Worm (Caenorhabditis elegans) whole organism, L2 larva: ENCODE measurements around the gene rpac-40.

Source experiments
- F13H6.1 ChIP-seq: sonication (generic microtip); optimal IDR thresholded peaks from 2 replicates; lab custom pipeline; 2016; ENCODE audit warnings: missing genetic modification characterization, missing compliant biosample characterization
- R02D3.7 ChIP-seq: fragments of 150-350 bp; optimal IDR thresholded peaks from 2 replicates; lab custom pipeline; 2014; ENCODE audit warnings: missing biosample characterization, missing genetic modification characterization
- blmp-1 ChIP-seq: sonication (generic microtip); optimal IDR thresholded peaks from 2 replicates; lab custom pipeline; 2017; ENCODE audit warnings: missing genetic modification characterization, mild to moderate bottlenecking, missing compliant biosample characterization, antibody characterized with exemption, moderate library complexity; ENCODE audit not compliant: insufficient read depth
- ceh-16 ChIP-seq: fragments of 150-350 bp; optimal IDR thresholded peaks from 2 replicates; lab custom pipeline; 2014; ENCODE audit warnings: missing biosample characterization, missing genetic modification characterization
- egl-27 ChIP-seq: sonication (generic microtip); optimal IDR thresholded peaks from 3 replicates; lab custom pipeline; 2017; ENCODE audit warnings: missing biosample characterization, missing genetic modification reagents, missing genetic modification characterization
- elt-1 ChIP-seq: fragments of 150-350 bp; optimal IDR thresholded peaks from 2 replicates; lab custom pipeline; 2014; ENCODE audit warnings: missing biosample characterization, missing genetic modification characterization
- fos-1 ChIP-seq: fragments of 150-350 bp; optimal IDR thresholded peaks from 2 replicates; lab custom pipeline; 2014; ENCODE audit warnings: missing biosample characterization, missing genetic modification characterization
- gmeb-1 ChIP-seq: fragments of 150-350 bp; optimal IDR thresholded peaks from 2 replicates; lab custom pipeline; 2014; ENCODE audit warnings: missing biosample characterization, missing genetic modification characterization
- lsy-2 ChIP-seq, 2 experiments: fragments of 150-350 bp in 1 of 2; sonication (generic microtip) in 1 of 2; optimal IDR thresholded peaks; 2 replicates each; lab custom pipeline; 2014 to 2017; ENCODE audit warnings: missing biosample characterization in 2 of 2, missing genetic modification characterization in 2 of 2
- mdl-1 ChIP-seq, 2 experiments: fragments of 150-350 bp in 1 of 2; sonication (generic microtip) in 1 of 2; optimal IDR thresholded peaks; 2 replicates each; lab custom pipeline; 2017; ENCODE audit warnings: missing biosample characterization in 2 of 2, missing genetic modification characterization in 2 of 2
- nhr-10 ChIP-seq: sonication (generic microtip); optimal IDR thresholded peaks from 2 replicates; lab custom pipeline; 2017; ENCODE audit warnings: missing biosample characterization, missing genetic modification characterization
- nhr-129 ChIP-seq: fragments of 150-350 bp; optimal IDR thresholded peaks from 2 replicates; lab custom pipeline; 2014; ENCODE audit warnings: missing biosample characterization, missing genetic modification characterization
- nhr-21 ChIP-seq: fragments of 150-350 bp; optimal IDR thresholded peaks from 2 replicates; lab custom pipeline; 2014; ENCODE audit warnings: missing biosample characterization, missing genetic modification characterization
- nhr-23 ChIP-seq: fragments of 150-350 bp; optimal IDR thresholded peaks from 2 replicates; lab custom pipeline; 2014; ENCODE audit warnings: missing biosample characterization, missing genetic modification reagents, missing genetic modification characterization
- nhr-237 ChIP-seq: fragments of 150-350 bp; optimal IDR thresholded peaks from 2 replicates; lab custom pipeline; 2014; ENCODE audit warnings: missing biosample characterization, missing genetic modification characterization
- nhr-25 ChIP-seq: fragments of 150-350 bp; sonication (generic microtip); optimal IDR thresholded peaks from 3 replicates; lab custom pipeline; 2014; ENCODE audit warnings: missing biosample characterization, missing genetic modification characterization
- sma-3 ChIP-seq: sonication (generic microtip); optimal IDR thresholded peaks from 2 replicates; lab custom pipeline; 2016; ENCODE audit warnings: missing genetic modification reagents, missing genetic modification characterization, missing compliant biosample characterization
- snpc-4 ChIP-seq: fragments of 150-350 bp; optimal IDR thresholded peaks from 2 replicates; lab custom pipeline; 2014; ENCODE audit warnings: missing biosample characterization, missing genetic modification characterization
- zag-1 ChIP-seq: fragments of 150-350 bp; optimal IDR thresholded peaks from 2 replicates; lab custom pipeline; 2014; ENCODE audit warnings: missing biosample characterization, missing genetic modification characterization

Gene rpac-40

ce11 chrV:4250047-4250446, 50.8 kb downstream of the rpac-40 start, which contains the start of gene srt-13:
TSS of gene srt-13 (minus strand) at chrV:4250147.
- TF ChIP-seq nhr-25 (tag; lab: Kevin White, UChicago) (no peak), blmp-1 (tag; lab: Kevin White, UChicago) (no peak), mdl-1 (tag; optimal IDR thresholded peaks at IDR 0.05; lab: Kevin White, UChicago) (no peak), nhr-237 (tag; lab: Kevin White, UChicago) (no peak), nhr-129 (no peak), egl-27 (tag; lab: Kevin White, UChicago) (no peak), sma-3 (no peak), snpc-4 (tag; lab: Kevin White, UChicago) (no peak), R02D3.7 (tag; lab: Kevin White, UChicago) (no peak), F13H6.1 (tag; lab: Kevin White, UChicago) (no peak), ceh-16 (no peak), gmeb-1 (tag; lab: Kevin White, UChicago) (no peak), nhr-23 (tag; lab: Kevin White, UChicago) (no peak), lsy-2 (tag; optimal IDR thresholded peaks at IDR 0.05; lab: Kevin White, UChicago) (no peak), zag-1 (no peak), nhr-10 (tag; lab: Kevin White, UChicago) (no peak), elt-1 (tag; lab: Kevin White, UChicago) (no peak), fos-1 (tag; lab: Kevin White, UChicago) (no peak), nhr-21 (tag; lab: Kevin White, UChicago) (no peak)
